Fruit fly (Drosophila melanogaster) whole organism, wandering third instar larva: Measurements from ENCODE around the gene CG9733.

Experiments used
- CG32264 ChIP-seq: fragments of 200-800 bp; sonication (Bioruptor generic); optimal IDR thresholded peaks from 2 replicates; lab custom pipeline; 2016; ENCODE audit warnings: missing biosample characterization, missing genetic modification characterization
- CrebA ChIP-seq: fragments of 200-800 bp; sonication (Bioruptor generic); optimal IDR thresholded peaks from 2 replicates; lab custom pipeline; 2016; ENCODE audit warnings: missing biosample characterization, mild to moderate bottlenecking, missing genetic modification characterization, borderline replicate concordance
- Dfd ChIP-seq: fragments of >200 bp; optimal IDR thresholded peaks from 2 replicates; lab custom pipeline; 2017; ENCODE audit warnings: missing biosample characterization, missing genetic modification characterization
- Dif ChIP-seq: fragments of 200-275, 200-300 bp; sonication (Bioruptor generic); optimal IDR thresholded peaks from 2 replicates; lab custom pipeline; 2018; ENCODE audit warnings: missing biosample characterization, missing genetic modification characterization; ENCODE audit not compliant: partially characterized antibody
- GATAd ChIP-seq: sonication (Bioruptor generic); optimal IDR thresholded peaks from 2 replicates; lab custom pipeline; 2016; ENCODE audit warnings: missing biosample characterization, missing genetic modification characterization
- HLH106 ChIP-seq: fragments of 200-800 bp; optimal IDR thresholded peaks from 3 replicates; lab custom pipeline; 2019; ENCODE audit warnings: missing biosample characterization, mild to moderate bottlenecking, missing genetic modification characterization, moderate library complexity
- Hnf4 ChIP-seq: fragments of 200-800 bp; sonication (Bioruptor generic); optimal IDR thresholded peaks from 2 replicates; lab custom pipeline; 2016; ENCODE audit warnings: missing biosample characterization, mild to moderate bottlenecking, missing genetic modification characterization
- Hr78 ChIP-seq: fragments of >200 bp; optimal IDR thresholded peaks from 2 replicates; lab custom pipeline; 2017; ENCODE audit warnings: missing biosample characterization, missing genetic modification characterization
- Hr83 ChIP-seq: fragments of 200-300 bp; sonication (Bioruptor generic); optimal IDR thresholded peaks from 2 replicates; lab custom pipeline; 2016; ENCODE audit warnings: missing biosample characterization, mild to moderate bottlenecking, missing genetic modification characterization, moderate library complexity; ENCODE audit not compliant: poor library complexity, severe bottlenecking
- Jra ChIP-seq: sonication (Bioruptor generic); optimal IDR thresholded peaks from 2 replicates; lab custom pipeline; 2016; ENCODE audit warnings: missing biosample characterization, missing genetic modification characterization
- Mio ChIP-seq: sonication (Bioruptor generic); optimal IDR thresholded peaks from 2 replicates; lab custom pipeline; 2016; ENCODE audit warnings: missing biosample characterization, missing genetic modification characterization
- Myc ChIP-seq: fragments of >200 bp; optimal IDR thresholded peaks from 2 replicates; lab custom pipeline; 2017
- N ChIP-seq: fragments of >200 bp; optimal IDR thresholded peaks from 2 replicates; lab custom pipeline; 2018; ENCODE audit warnings: missing biosample characterization, missing external identifiers, missing genetic modification characterization
- OdsH ChIP-seq: fragments of 200-800 bp; sonication (Bioruptor generic); optimal IDR thresholded peaks from 2 replicates; lab custom pipeline; 2016; ENCODE audit warnings: missing biosample characterization, mild to moderate bottlenecking, missing genetic modification characterization
- Sp1 ChIP-seq: fragments of 200-800 bp; sonication (Bioruptor generic); optimal IDR thresholded peaks from 3 replicates; lab custom pipeline; 2019; ENCODE audit warnings: missing biosample characterization, mild to moderate bottlenecking, missing genetic modification characterization, moderate library complexity
- Vsx2 ChIP-seq: fragments of 200-300, 225-300 bp; sonication (Bioruptor generic); optimal IDR thresholded peaks from 2 replicates; lab custom pipeline; 2018; ENCODE audit warnings: missing biosample characterization, missing genetic modification characterization; ENCODE audit not compliant: partially characterized antibody
- brk ChIP-seq: fragments of 200-800 bp; sonication (Bioruptor generic); optimal IDR thresholded peaks from 2 replicates; lab custom pipeline; 2016; ENCODE audit warnings: missing biosample characterization, mild to moderate bottlenecking, missing genetic modification characterization
- dl ChIP-seq, 2 experiments: fragments of 175-275, 200-275 bp in 1 of 2; fragments of 200-275 bp in 1 of 2; sonication (Bioruptor generic); optimal IDR thresholded peaks; lab custom pipeline; 2018; ENCODE audit warnings: mild to moderate bottlenecking in 2 of 2, missing biosample characterization in 2 of 2, missing genetic modification characterization in 2 of 2, moderate library complexity in 2 of 2; ENCODE audit not compliant: partially characterized antibody in 2 of 2, insufficient read depth in 1 of 2
- dmrt93B ChIP-seq: fragments of 200-800 bp; sonication (Bioruptor generic); optimal IDR thresholded peaks from 2 replicates; lab custom pipeline; 2018; ENCODE audit warnings: missing biosample characterization, mild to moderate bottlenecking, missing genetic modification characterization
- ey ChIP-seq: fragments of 200-800 bp; sonication (Bioruptor generic); optimal IDR thresholded peaks from 2 replicates; lab custom pipeline; 2016; ENCODE audit warnings: missing biosample characterization, missing genetic modification characterization
- foxo ChIP-seq, 2 experiments: fragments of 200-800 bp; sonication (Bioruptor generic); optimal IDR thresholded peaks; 2 replicates in 1 of 2; 3 replicates in 1 of 2; lab custom pipeline; 2016 to 2017; ENCODE audit warnings: missing biosample characterization in 2 of 2, missing genetic modification characterization in 2 of 2
- fru ChIP-seq: fragments of 200-800 bp; sonication (Bioruptor generic); optimal IDR thresholded peaks from 3 replicates; lab custom pipeline; 2016; ENCODE audit warnings: missing biosample characterization, mild to moderate bottlenecking, missing genetic modification characterization
- h ChIP-seq: fragments of 200-800 bp; sonication (Bioruptor generic); optimal IDR thresholded peaks from 3 replicates; lab custom pipeline; 2016; ENCODE audit warnings: missing biosample characterization, mild to moderate bottlenecking, missing genetic modification characterization
- jim ChIP-seq: fragments of 175-275, 200-325 bp; sonication (Bioruptor generic); optimal IDR thresholded peaks from 2 replicates; lab custom pipeline; 2016; ENCODE audit warnings: missing biosample characterization, mild to moderate bottlenecking, missing genetic modification characterization
- pan ChIP-seq: fragments of >200 bp; optimal IDR thresholded peaks from 2 replicates; lab custom pipeline; 2017
- psq ChIP-seq: fragments of 200-800 bp; sonication (Bioruptor generic); optimal IDR thresholded peaks from 3 replicates; lab custom pipeline; 2017; ENCODE audit warnings: missing biosample characterization, mild to moderate bottlenecking, missing genetic modification characterization, moderate library complexity
- rgr ChIP-seq: fragments of 200-800 bp; sonication (Bioruptor generic); optimal IDR thresholded peaks from 3 replicates; lab custom pipeline; 2016; ENCODE audit warnings: missing biosample characterization, mild to moderate bottlenecking, missing genetic modification characterization
- sage ChIP-seq: fragments of 200-800 bp; sonication (Bioruptor generic); optimal IDR thresholded peaks from 2 replicates; lab custom pipeline; 2016; ENCODE audit warnings: missing biosample characterization, mild to moderate bottlenecking, missing genetic modification characterization
- sv ChIP-seq: fragments of 200-800 bp; sonication (Bioruptor generic); optimal IDR thresholded peaks from 3 replicates; lab custom pipeline; 2016; ENCODE audit warnings: missing biosample characterization, missing genetic modification characterization
- tai ChIP-seq: sonication (Bioruptor generic); optimal IDR thresholded peaks from 2 replicates; lab custom pipeline; 2016; ENCODE audit warnings: missing biosample characterization, missing genetic modification characterization
- usp ChIP-seq: fragments of >200 bp; optimal IDR thresholded peaks from 2 replicates; lab custom pipeline; 2017; ENCODE audit warnings: missing biosample characterization, missing genetic modification characterization
- woc ChIP-seq: sonication (Bioruptor generic); optimal IDR thresholded peaks from 2 replicates; lab custom pipeline; 2016; ENCODE audit warnings: missing biosample characterization, mild to moderate bottlenecking, missing genetic modification characterization

Gene CG9733

dm6 chr3R:30295022-30295421, 48.5 kb upstream of the CG9733 start:
- TF ChIP-seq fru (GFP tag; lab: Kevin White, UChicago) = peak; percentile 24
- TF ChIP-seq OdsH (GFP tag; lab: Kevin White, UChicago) = peak; percentile 27
- TF ChIP-seq Jra (GFP tag; lab: Kevin White, UChicago) = no peak
- TF ChIP-seq HLH106 (tag; lab: Kevin White, UChicago) = peak; percentile 6
- no peak for TF ChIP-seq Mio (GFP tag; lab: Kevin White, UChicago)
- TF ChIP-seq Sp1 (GFP tag; lab: Kevin White, UChicago) = peak; percentile 10
- peak; percentile 3 for TF ChIP-seq rgr
- TF ChIP-seq psq (GFP tag; lab: Kevin White, UChicago) = peak; percentile 77

- no peak for TF ChIP-seq Dfd (GFP tag; lab: Kevin White, UChicago)
- no peak for TF ChIP-seq Mio (GFP tag; lab: Kevin White, UChicago)
- TF ChIP-seq CrebA = no peak
- TF ChIP-seq Vsx2 (GFP tag; lab: Kevin White, UChicago) = no peak
- no peak for TF ChIP-seq ey (GFP tag; lab: Kevin White, UChicago)
- TF ChIP-seq brk (GFP tag; lab: Kevin White, UChicago) = no peak
- no peak for TF ChIP-seq fru (GFP tag; lab: Kevin White, UChicago)
- no peak for TF ChIP-seq Dif
- TF ChIP-seq pan (lab: Kevin White, UChicago) = no peak
- no peak for TF ChIP-seq jim (GFP tag; lab: Kevin White, UChicago)
- TF ChIP-seq dmrt93B (GFP tag; lab: Kevin White, UChicago) = no peak
- no peak for TF ChIP-seq Myc (lab: Kevin White, UChicago)
- no peak for TF ChIP-seq usp (GFP tag; lab: Kevin White, UChicago)
- no peak for TF ChIP-seq woc (GFP tag; lab: Kevin White, UChicago)
- TF ChIP-seq Hr83 (GFP tag; lab: Kevin White, UChicago) = no peak
- TF ChIP-seq HLH106 (tag; lab: Kevin White, UChicago) = no peak
These were observed 48.1 kb upstream of the CG9733 start for dm6 chr3R:30294603-30295002.

- peak; percentile 30 for TF ChIP-seq dmrt93B (GFP tag; lab: Kevin White, UChicago)
- TF ChIP-seq Sp1 (GFP tag; lab: Kevin White, UChicago) = peak; percentile 24
- TF ChIP-seq Hr78 (GFP tag; lab: Kevin White, UChicago) = no peak
- peak; percentile 16 for TF ChIP-seq h (GFP tag; lab: Kevin White, UChicago)
- no peak for TF ChIP-seq Mio (GFP tag; lab: Kevin White, UChicago)
- no peak for TF ChIP-seq CG32264
- TF ChIP-seq Jra (GFP tag; lab: Kevin White, UChicago) = no peak
- TF ChIP-seq Hr83 (GFP tag; lab: Kevin White, UChicago) = no peak
- no peak for TF ChIP-seq tai (GFP tag; lab: Kevin White, UChicago)
- no peak for TF ChIP-seq dl (GFP tag; optimal IDR thresholded peaks at IDR 0.05; lab: Kevin White, UChicago; ENCODE audit: insufficient read depth in 1 of 2, partially characterized antibody in 2 of 2)
- TF ChIP-seq N = no peak
- no peak for TF ChIP-seq Dif
- TF ChIP-seq Dfd (GFP tag; lab: Kevin White, UChicago) = peak; percentile 15
- TF ChIP-seq woc (GFP tag; lab: Kevin White, UChicago) = no peak
- TF ChIP-seq foxo (GFP tag; optimal IDR thresholded peaks at IDR 0.05; lab: Kevin White, UChicago) = peak in 1 of 2 experiments; percentile 43
- TF ChIP-seq Vsx2 (GFP tag; lab: Kevin White, UChicago) = no peak
- TF ChIP-seq HLH106 (tag; lab: Kevin White, UChicago) = peak; percentile 0
- TF ChIP-seq jim (GFP tag; lab: Kevin White, UChicago) = no peak
- no peak for TF ChIP-seq sv (GFP tag; lab: Kevin White, UChicago)
- TF ChIP-seq fru (GFP tag; lab: Kevin White, UChicago) = peak; percentile 56
- no peak for TF ChIP-seq CrebA
- TF ChIP-seq rgr = peak; percentile 35
- TF ChIP-seq psq (GFP tag; lab: Kevin White, UChicago) = peak; percentile 38
- no peak for TF ChIP-seq sage (GFP tag; lab: Kevin White, UChicago)
- TF ChIP-seq Hnf4 (GFP tag; lab: Kevin White, UChicago) = no peak
- peak; percentile 19 for TF ChIP-seq OdsH (GFP tag; lab: Kevin White, UChicago)
- peak; percentile 14 for TF ChIP-seq brk (GFP tag; lab: Kevin White, UChicago)
- no peak for TF ChIP-seq GATAd (GFP tag; lab: Kevin White, UChicago)
- TF ChIP-seq usp (GFP tag; lab: Kevin White, UChicago) = no peak
These were observed 47.1 kb upstream of the CG9733 start for dm6 chr3R:30293478-30294122.
